Fruit fly (Drosophila melanogaster) whole organism, adult: ENCODE data around the gene CG4115.

ENCODE experiments used
- CG11617 ChIP-seq: fragments of 200-800 bp; sonication (Bioruptor generic); optimal IDR thresholded peaks from 2 replicates; lab custom pipeline; 2017; ENCODE audit warnings: mild to moderate bottlenecking, missing biosample characterization, missing genetic modification reagents, missing genetic modification characterization
- CG12768 ChIP-seq: fragments of 200-800 bp; sonication (Bioruptor generic); optimal IDR thresholded peaks from 2 replicates; lab custom pipeline; 2017; ENCODE audit warnings: missing biosample characterization, missing genetic modification characterization, mild to moderate bottlenecking, moderate library complexity, missing genetic modification reagents
- CG14711 ChIP-seq: fragments of 200-800 bp; sonication (Bioruptor generic); optimal IDR thresholded peaks from 2 replicates; lab custom pipeline; 2018; ENCODE audit warnings: missing biosample characterization, mild to moderate bottlenecking, missing genetic modification characterization, moderate library complexity
- CG1620 ChIP-seq: fragments of 200-800 bp; sonication (Bioruptor generic); optimal IDR thresholded peaks from 2 replicates; lab custom pipeline; 2016; ENCODE audit warnings: missing biosample characterization, missing genetic modification characterization
- CG33017 ChIP-seq: fragments of 200-800 bp; sonication (Bioruptor generic); optimal IDR thresholded peaks from 2 replicates; lab custom pipeline; 2018; ENCODE audit warnings: missing biosample characterization, mild to moderate bottlenecking, missing genetic modification characterization, moderate library complexity
- CG5204 ChIP-seq: fragments of 200-800 bp; sonication (Bioruptor generic); optimal IDR thresholded peaks from 2 replicates; lab custom pipeline; 2016; ENCODE audit warnings: missing biosample characterization, missing genetic modification characterization
- CG7045 ChIP-seq: fragments of 200-800 bp; sonication (Bioruptor generic); optimal IDR thresholded peaks from 2 replicates; lab custom pipeline; 2017; ENCODE audit warnings: missing biosample characterization, mild to moderate bottlenecking, missing genetic modification characterization
- CG7101 ChIP-seq: fragments of 200-800 bp; sonication (Bioruptor generic); optimal IDR thresholded peaks from 2 replicates; lab custom pipeline; 2018; ENCODE audit warnings: missing biosample characterization, mild to moderate bottlenecking, missing genetic modification characterization, moderate library complexity
- Clk ChIP-seq: fragments of 200-800 bp; sonication (Bioruptor generic); optimal IDR thresholded peaks from 2 replicates; lab custom pipeline; 2017; ENCODE audit warnings: missing biosample characterization, missing genetic modification characterization
- Crg-1 ChIP-seq: fragments of 200-800 bp; sonication (Bioruptor generic); optimal IDR thresholded peaks from 2 replicates; lab custom pipeline; 2016; ENCODE audit warnings: missing biosample characterization, missing genetic modification characterization
- Hr96 ChIP-seq: fragments of 200-800 bp; sonication (Bioruptor generic); optimal IDR thresholded peaks from 2 replicates; lab custom pipeline; 2016; ENCODE audit warnings: missing biosample characterization, missing genetic modification characterization
- Mnt ChIP-seq: fragments of 200-800 bp; sonication (Bioruptor generic); optimal IDR thresholded peaks from 2 replicates; lab custom pipeline; 2016; ENCODE audit warnings: missing biosample characterization, mild to moderate bottlenecking, missing genetic modification characterization
- bab1 ChIP-seq: fragments of 200-800 bp; sonication (Bioruptor generic); optimal IDR thresholded peaks from 3 replicates; lab custom pipeline; 2019; ENCODE audit warnings: missing biosample characterization, mild to moderate bottlenecking, missing genetic modification characterization, moderate library complexity
- cic ChIP-seq: fragments of 200-800 bp; sonication (Bioruptor generic); optimal IDR thresholded peaks from 2 replicates; lab custom pipeline; 2017; ENCODE audit warnings: missing biosample characterization, mild to moderate bottlenecking, missing genetic modification characterization, moderate library complexity
- cnc ChIP-seq, 2 experiments: fragments of >200 bp; optimal IDR thresholded peaks; 2 replicates each; lab custom pipeline; 2017
- kay ChIP-seq: fragments of 200-800 bp; sonication (Bioruptor generic); peaks from one replicate; lab custom pipeline; 2016; ENCODE audit warnings: missing biosample characterization, missing genetic modification characterization, borderline replicate concordance
- ovo ChIP-seq: fragments of 200-800 bp; sonication (Bioruptor generic); optimal IDR thresholded peaks from 2 replicates; lab custom pipeline; 2016; ENCODE audit warnings: missing biosample characterization, missing genetic modification characterization
- pad ChIP-seq: fragments of 200-800 bp; sonication (Bioruptor generic); optimal IDR thresholded peaks from 3 replicates; lab custom pipeline; 2017; ENCODE audit warnings: missing biosample characterization, missing genetic modification characterization, mild to moderate bottlenecking, moderate library complexity, missing genetic modification reagents
- tj ChIP-seq: fragments of 200-800 bp; sonication (Bioruptor generic); optimal IDR thresholded peaks from 3 replicates; lab custom pipeline; 2017; ENCODE audit warnings: missing biosample characterization, mild to moderate bottlenecking, missing genetic modification characterization, moderate library complexity
- toe ChIP-seq: fragments of 200-800 bp; sonication (Bioruptor generic); optimal IDR thresholded peaks from 2 replicates; lab custom pipeline; 2016; ENCODE audit warnings: missing biosample characterization, missing genetic modification characterization

CG4115 gene

dm6 chr3R:12402935-12403334 lies 43.1 kb downstream of the CG4115 start:
- TF ChIP-seq ovo: peak; percentile 86
- TF ChIP-seq CG12768 (GFP tag; lab: Kevin White, UChicago): peak; percentile 98
- TF ChIP-seq CG14711: peak; percentile 96
- peak; percentile 99 for TF ChIP-seq CG33017 (tag; lab: Kevin White, UChicago)
- no peak for TF ChIP-seq cnc (optimal IDR thresholded peaks at IDR 0.05; lab: Kevin White, UChicago)
- TF ChIP-seq toe (GFP tag; lab: Kevin White, UChicago): peak; percentile 96
- TF ChIP-seq tj (GFP tag; lab: Kevin White, UChicago): peak; percentile 79
- TF ChIP-seq cic (GFP tag; lab: Kevin White, UChicago): peak; percentile 88
- TF ChIP-seq CG1620 (GFP tag; lab: Kevin White, UChicago): peak; percentile 86
- peak; percentile 96 for TF ChIP-seq Hr96
- peak; percentile 91 for TF ChIP-seq Mnt (GFP tag; lab: Kevin White, UChicago)
- peak; percentile 95 for TF ChIP-seq Clk (GFP tag; lab: Kevin White, UChicago)
- peak; percentile 98 for TF ChIP-seq bab1 (GFP tag; lab: Kevin White, UChicago)
- TF ChIP-seq pad (GFP tag; lab: Kevin White, UChicago): peak; percentile 87
- TF ChIP-seq CG5204: peak; percentile 96
- peak; percentile 99 for TF ChIP-seq kay (GFP tag; lab: Kevin White, UChicago)
- peak; percentile 97 for TF ChIP-seq CG11617 (GFP tag; lab: Kevin White, UChicago)
- peak; percentile 85 for TF ChIP-seq Crg-1 (GFP tag; lab: Kevin White, UChicago)
- TF ChIP-seq CG7101 (tag; lab: Kevin White, UChicago): peak; percentile 99
- peak; percentile 100 for TF ChIP-seq CG7045

dm6 chr3R:12405134-12405533 lies 45.3 kb downstream of the CG4115 start:
- TF ChIP-seq toe (GFP tag; lab: Kevin White, UChicago) (no peak), cic (GFP tag; lab: Kevin White, UChicago) (no peak), Clk (GFP tag; lab: Kevin White, UChicago) (no peak), kay (GFP tag; lab: Kevin White, UChicago) (peak; percentile 77)

- TF ChIP-seq cic (GFP tag; lab: Kevin White, UChicago): peak; percentile 69
- no peak for TF ChIP-seq CG7101 (tag; lab: Kevin White, UChicago)
- TF ChIP-seq bab1 (GFP tag; lab: Kevin White, UChicago): no peak
- TF ChIP-seq tj (GFP tag; lab: Kevin White, UChicago): no peak
- TF ChIP-seq CG33017 (tag; lab: Kevin White, UChicago): no peak
- TF ChIP-seq CG14711: no peak
- TF ChIP-seq CG12768 (GFP tag; lab: Kevin White, UChicago): no peak
Measured at dm6 chr3R:12405928-12406234, 46.1 kb downstream of the CG4115 start, which contains the start of gene Cyp9f2. TSS of gene Cyp9f2 (minus strand) at chr3R:12406028.

- TF ChIP-seq CG11617 (GFP tag; lab: Kevin White, UChicago) (peak; percentile 70), Crg-1 (GFP tag; lab: Kevin White, UChicago) (no peak), CG1620 (GFP tag; lab: Kevin White, UChicago) (no peak), CG7045 (peak; percentile 24), cic (GFP tag; lab: Kevin White, UChicago) (peak; percentile 47), tj (GFP tag; lab: Kevin White, UChicago) (peak; percentile 28), toe (GFP tag; lab: Kevin White, UChicago) (peak; percentile 70), pad (GFP tag; lab: Kevin White, UChicago) (no peak), kay (GFP tag; lab: Kevin White, UChicago) (no peak), CG14711 (peak; percentile 65), Mnt (GFP tag; lab: Kevin White, UChicago) (peak; percentile 33), CG5204 (no peak), Hr96 (peak; percentile 57), Clk (GFP tag; lab: Kevin White, UChicago) (no peak), cnc (optimal IDR thresholded peaks at IDR 0.05; lab: Kevin White, UChicago) (peak in 1 of 2 experiments; percentile 79), CG7101 (tag; lab: Kevin White, UChicago) (peak; percentile 59), bab1 (GFP tag; lab: Kevin White, UChicago) (peak; percentile 60), CG12768 (GFP tag; lab: Kevin White, UChicago) (peak; percentile 96), ovo (peak; percentile 25), CG33017 (tag; lab: Kevin White, UChicago) (peak; percentile 69)
Measured at dm6 chr3R:12406235-12407196, 46.7 kb downstream of the CG4115 start, which contains the start of gene CG5167. TSS of gene CG5167 (plus strand) at chr3R:12406532.

- no peak for TF ChIP-seq ovo
- peak; percentile 60 for TF ChIP-seq bab1 (GFP tag; lab: Kevin White, UChicago)
- TF ChIP-seq cic (GFP tag; lab: Kevin White, UChicago): peak; percentile 2
- no peak for TF ChIP-seq kay (GFP tag; lab: Kevin White, UChicago)
- no peak for TF ChIP-seq CG12768 (GFP tag; lab: Kevin White, UChicago)
- no peak for TF ChIP-seq pad (GFP tag; lab: Kevin White, UChicago)
- peak; percentile 2 for TF ChIP-seq CG14711
- TF ChIP-seq cnc (optimal IDR thresholded peaks at IDR 0.05; lab: Kevin White, UChicago): no peak
- TF ChIP-seq CG7045: no peak
- TF ChIP-seq Crg-1 (GFP tag; lab: Kevin White, UChicago): no peak
- TF ChIP-seq CG5204: no peak
- peak; percentile 50 for TF ChIP-seq Mnt (GFP tag; lab: Kevin White, UChicago)
- no peak for TF ChIP-seq CG33017 (tag; lab: Kevin White, UChicago)
- TF ChIP-seq Hr96: no peak
- TF ChIP-seq CG1620 (GFP tag; lab: Kevin White, UChicago): peak; percentile 20
- peak; percentile 8 for TF ChIP-seq CG11617 (GFP tag; lab: Kevin White, UChicago)
- TF ChIP-seq Clk (GFP tag; lab: Kevin White, UChicago): no peak
- peak; percentile 35 for TF ChIP-seq CG7101 (tag; lab: Kevin White, UChicago)
- TF ChIP-seq tj (GFP tag; lab: Kevin White, UChicago): no peak
- TF ChIP-seq toe (GFP tag; lab: Kevin White, UChicago): no peak
Measured at dm6 chr3R:12408160-12408559, 48.4 kb downstream of the CG4115 start, which contains the start of gene CG5196. TSS of gene CG5196 (plus strand) at chr3R:12408316.
